Worm (Caenorhabditis elegans) whole organism, L3 larva: ENCODE measurements around the gene F11C7.2.

Experiments
- pqm-1 ChIP-seq: fragments of 150-350 bp; optimal IDR thresholded peaks from 2 replicates; lab custom pipeline; 2017; ENCODE audit warnings: missing biosample characterization, missing genetic modification characterization, inconsistent platforms
- unc-62 ChIP-seq: fragments of 150-350 bp; sonication (generic microtip); optimal IDR thresholded peaks from 4 replicates; lab custom pipeline; 2014; ENCODE audit warnings: missing biosample characterization, missing genetic modification reagents, missing genetic modification characterization

- TF ChIP-seq unc-62 (GFP tag; lab: Kevin White, UChicago): no peak
- no peak for TF ChIP-seq pqm-1
These were observed 37.6 kb downstream of the F11C7.2 start, which contains the start of gene fubl-3 for ce11 chrX:17434234-17434633.
